Worm (Caenorhabditis elegans): ENCODE results near the gene C45B2.6.

DNA sequence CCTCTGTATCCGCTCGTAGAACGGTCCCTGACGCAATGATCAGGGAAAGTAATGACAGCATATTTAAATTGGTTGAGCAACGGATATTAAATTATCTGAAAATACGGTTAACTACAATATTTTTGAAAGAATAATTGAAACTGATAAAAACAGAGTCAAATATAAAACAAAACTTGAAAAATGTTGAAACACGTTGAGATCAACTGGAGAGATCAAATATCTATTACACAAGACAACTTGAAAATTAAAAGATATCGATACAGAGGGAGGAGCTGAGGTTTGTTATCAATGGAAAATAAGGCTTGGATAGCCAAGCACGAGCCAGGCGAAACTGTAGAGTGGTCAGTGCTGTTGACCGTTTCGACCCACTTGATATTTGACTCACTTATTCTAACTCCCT lies 42.1 kb upstream of the C45B2.6 start, which contains the start of gene C09B8.3:
- no peak for TF ChIP-seq ceh-24 (tag; optimal IDR thresholded peaks at IDR 0.05)
- no peak for TF ChIP-seq tbx-2 (tag; optimal IDR thresholded peaks at IDR 0.05)
- TF ChIP-seq ceh-19 (GFP tag; optimal IDR thresholded peaks at IDR 0.05) = no peak
- TF ChIP-seq lin-11 (tag; optimal IDR thresholded peaks at IDR 0.05) = no peak
- TF ChIP-seq fkh-10 (GFP tag; optimal IDR thresholded peaks at IDR 0.05) = no peak
- no peak for TF ChIP-seq ceh-30 (tag; optimal IDR thresholded peaks at IDR 0.05)
- no peak for TF ChIP-seq fax-1 (tag; optimal IDR thresholded peaks at IDR 0.05)
- TF ChIP-seq ets-4 (tag; optimal IDR thresholded peaks at IDR 0.05) = no peak
- TF ChIP-seq unc-3 (GFP tag; conservative IDR thresholded peaks at IDR 0.05) = no peak
- TF ChIP-seq unc-3 (tag; optimal IDR thresholded peaks at IDR 0.05) = no peak
- TF ChIP-seq ceh-18 (tag; optimal IDR thresholded peaks at IDR 0.05) = no peak
- TF ChIP-seq nhr-232 (tag; optimal IDR thresholded peaks at IDR 0.05) = no peak
- no peak for TF ChIP-seq pros-1 (tag; optimal IDR thresholded peaks at IDR 0.05)
- no peak for TF ChIP-seq sox-2 (GFP tag; IDR thresholded peaks at IDR 0.05)
- no peak for TF ChIP-seq hlh-6 (tag; optimal IDR thresholded peaks at IDR 0.05)
